Fruit fly (Drosophila melanogaster) whole organism, embryonic: ENCODE data around the gene CG14961.

Experiments
- Asciz ChIP-seq: fragments of 200-800 bp; sonication (Bioruptor generic); optimal IDR thresholded peaks from 2 replicates; lab custom pipeline; 2017; ENCODE audit warnings: missing biosample characterization, mild to moderate bottlenecking, missing genetic modification characterization, missing genetic modification reagents
- Bgb ChIP-seq: fragments of 200-800 bp; sonication (Bioruptor generic); IDR thresholded peaks from 2 replicates; pipeline ENCODE4 v1.3.6; 2022; ENCODE audit warnings: missing biosample characterization, missing genetic modification characterization; ENCODE audit not compliant: partially characterized antibody
- CG10147 ChIP-seq: fragments of 200-800 bp; sonication (Bioruptor generic); optimal IDR thresholded peaks from 2 replicates; lab custom pipeline; 2019; ENCODE audit warnings: missing biosample characterization, mild to moderate bottlenecking, missing genetic modification characterization, moderate library complexity
- CG13296 ChIP-seq: fragments of 200-800 bp; sonication (Bioruptor generic); optimal IDR thresholded peaks from 3 replicates; lab custom pipeline; 2018; ENCODE audit warnings: missing biosample characterization, mild to moderate bottlenecking, missing genetic modification characterization
- CG1529 ChIP-seq: fragments of 200-800 bp; sonication (Bioruptor generic); optimal IDR thresholded peaks from 3 replicates; lab custom pipeline; 2018; ENCODE audit warnings: missing biosample characterization, missing genetic modification characterization
- CG15479 ChIP-seq: fragments of 200-800 bp; sonication (Bioruptor generic); optimal IDR thresholded peaks from 3 replicates; lab custom pipeline; 2019; ENCODE audit warnings: missing biosample characterization, mild to moderate bottlenecking, missing genetic modification characterization, moderate library complexity
- CG15514 ChIP-seq: fragments of 200-800 bp; sonication (Bioruptor generic); optimal IDR thresholded peaks from 3 replicates; lab custom pipeline; 2017; ENCODE audit warnings: missing biosample characterization, missing genetic modification characterization, mild to moderate bottlenecking, moderate library complexity, missing genetic modification reagents
- CG15601 ChIP-seq: fragments of 200-800 bp; sonication (Bioruptor generic); optimal IDR thresholded peaks from 3 replicates; lab custom pipeline; 2019; ENCODE audit warnings: missing biosample characterization, mild to moderate bottlenecking, missing genetic modification characterization, moderate library complexity
- CG18599 ChIP-seq: fragments of 200-800 bp; sonication (Bioruptor generic); optimal IDR thresholded peaks from 3 replicates; lab custom pipeline; 2017; ENCODE audit warnings: missing biosample characterization, missing genetic modification characterization, mild to moderate bottlenecking, moderate library complexity, missing genetic modification reagents
- CG2199 ChIP-seq: fragments of 200-800 bp; sonication (Bioruptor generic); IDR thresholded peaks from 3 replicates; pipeline ENCODE4 v1.3.6; 2022; ENCODE audit warnings: missing biosample characterization, missing genetic modification characterization
- CG2678 ChIP-seq: fragments of 200-800 bp; sonication (Bioruptor generic); optimal IDR thresholded peaks from 3 replicates; lab custom pipeline; 2019; ENCODE audit warnings: missing biosample characterization, mild to moderate bottlenecking, missing genetic modification characterization, moderate library complexity
- CG31224 ChIP-seq: fragments of 200-800 bp; sonication (Bioruptor generic); IDR thresholded peaks from 2 replicates; pipeline ENCODE4 v1.3.6; 2022; ENCODE audit warnings: missing biosample characterization, missing genetic modification characterization
- CG32772 ChIP-seq: fragments of 200-800 bp; sonication (Bioruptor generic); IDR thresholded peaks from 2 replicates; pipeline ENCODE4 v1.3.6; 2022; ENCODE audit warnings: missing biosample characterization, missing genetic modification characterization
- CG34376 ChIP-seq: fragments of 200-800 bp; sonication (Bioruptor generic); optimal IDR thresholded peaks from 2 replicates; lab custom pipeline; 2018; ENCODE audit warnings: missing biosample characterization, mild to moderate bottlenecking, missing genetic modification characterization
- CG5180 ChIP-seq: fragments of 200-800 bp; sonication (Bioruptor generic); optimal IDR thresholded peaks from 3 replicates; lab custom pipeline; 2017; ENCODE audit warnings: missing biosample characterization, missing genetic modification characterization, mild to moderate bottlenecking, moderate library complexity, missing genetic modification reagents
- CG5245 ChIP-seq: fragments of 200-800 bp; sonication (Bioruptor generic); optimal IDR thresholded peaks from 3 replicates; lab custom pipeline; 2016; ENCODE audit warnings: missing biosample characterization, missing genetic modification characterization
- CG6813 ChIP-seq: fragments of 200-800 bp; sonication (Bioruptor generic); optimal IDR thresholded peaks from 2 replicates; lab custom pipeline; 2017; ENCODE audit warnings: missing biosample characterization, missing genetic modification characterization, mild to moderate bottlenecking, moderate library complexity, missing genetic modification reagents
- CG9609 ChIP-seq: fragments of 200-800 bp; sonication (Bioruptor generic); optimal IDR thresholded peaks from 3 replicates; lab custom pipeline; 2016; ENCODE audit warnings: missing biosample characterization, missing genetic modification characterization
- Dref ChIP-seq: fragments of 200-800 bp; sonication (Bioruptor generic); IDR thresholded peaks from 2 replicates; pipeline ENCODE4 v1.3.6; 2022; ENCODE audit warnings: missing biosample characterization, missing genetic modification characterization
- E2f2 ChIP-seq: fragments of 200-800 bp; sonication (Bioruptor generic); IDR thresholded peaks from 2 replicates; pipeline ENCODE4 v1.3.6; 2022; ENCODE audit warnings: missing biosample characterization, missing genetic modification characterization
- Ets97D ChIP-seq: fragments of 200-800 bp; sonication (Bioruptor generic); optimal IDR thresholded peaks from 3 replicates; lab custom pipeline; 2016; ENCODE audit warnings: missing biosample characterization, missing genetic modification characterization
- Fer1 ChIP-seq: fragments of 200-800 bp; sonication (Bioruptor generic); optimal IDR thresholded peaks from 2 replicates; lab custom pipeline; 2017; ENCODE audit warnings: missing biosample characterization, mild to moderate bottlenecking, missing genetic modification characterization
- Fer3 ChIP-seq: fragments of 200-800 bp; sonication (Bioruptor generic); optimal IDR thresholded peaks from 2 replicates; lab custom pipeline; 2018; ENCODE audit warnings: missing biosample characterization, mild to moderate bottlenecking, missing genetic modification characterization, moderate library complexity
- GATAe ChIP-seq: fragments of 200-800 bp; sonication (Bioruptor generic); conservative IDR thresholded peaks from 2 replicates; pipeline ENCODE4 v1.3.6; 2022; ENCODE audit warnings: missing biosample characterization, missing genetic modification characterization
- HHEX ChIP-seq: fragments of 200-800 bp; sonication (Bioruptor generic); optimal IDR thresholded peaks from 3 replicates; lab custom pipeline; 2017; ENCODE audit warnings: missing biosample characterization, mild to moderate bottlenecking, missing genetic modification characterization, missing genetic modification reagents
- Lim3 ChIP-seq: fragments of 200-800 bp; sonication (Bioruptor generic); IDR thresholded peaks from 2 replicates; pipeline ENCODE4 v1.3.6; 2022; ENCODE audit warnings: missing biosample characterization, missing genetic modification characterization
- MBD-R2 ChIP-seq: fragments of 200-800 bp; sonication (Bioruptor generic); IDR thresholded peaks from 2 replicates; pipeline ENCODE4 v1.3.6; 2022; ENCODE audit warnings: missing biosample characterization, missing genetic modification characterization
- Nf-YC ChIP-seq: fragments of 200-800 bp; optimal IDR thresholded peaks from 3 replicates; lab custom pipeline; 2019; ENCODE audit warnings: missing biosample characterization, mild to moderate bottlenecking, missing genetic modification characterization, moderate library complexity
- PHDP ChIP-seq: fragments of 200-800 bp; sonication (Bioruptor generic); optimal IDR thresholded peaks from 3 replicates; lab custom pipeline; 2018; ENCODE audit warnings: missing biosample characterization, mild to moderate bottlenecking, missing genetic modification characterization, moderate library complexity
- Pdp1 ChIP-seq, 2 experiments: fragments of 200-800 bp; sonication (Bioruptor generic); optimal IDR thresholded peaks; 3 replicates each; lab custom pipeline; 2016; ENCODE audit warnings: missing biosample characterization in 2 of 2, missing genetic modification characterization in 2 of 2, mild to moderate bottlenecking in 1 of 2, moderate library complexity in 1 of 2
- Ptx1 ChIP-seq: fragments of 200-800 bp; sonication (Bioruptor generic); IDR thresholded peaks from 2 replicates; pipeline ENCODE4 v1.3.6; 2022; ENCODE audit warnings: missing biosample characterization, missing genetic modification characterization
- Rx ChIP-seq: fragments of 200-800 bp; sonication (Bioruptor generic); IDR thresholded peaks from 2 replicates; pipeline ENCODE4 v1.3.6; 2022; ENCODE audit warnings: missing biosample characterization, missing genetic modification characterization
- Sry-β ChIP-seq: fragments of 200-800 bp; sonication (Bioruptor generic); optimal IDR thresholded peaks from 2 replicates; lab custom pipeline; 2018; ENCODE audit warnings: missing biosample characterization, mild to moderate bottlenecking, missing genetic modification characterization, moderate library complexity
- ase ChIP-seq: fragments of 200-800 bp; sonication (Bioruptor generic); IDR thresholded peaks from 3 replicates; pipeline ENCODE4 v1.3.6; 2022; ENCODE audit warnings: missing biosample characterization, missing genetic modification characterization
- chm ChIP-seq: fragments of 200-800 bp; sonication (Bioruptor generic); IDR thresholded peaks from 2 replicates; pipeline ENCODE4 v1.3.6; 2022; ENCODE audit warnings: missing biosample characterization, missing genetic modification characterization
- exex ChIP-seq: fragments of 200-800 bp; sonication (Bioruptor generic); optimal IDR thresholded peaks from 4 replicates; lab custom pipeline; 2018; ENCODE audit warnings: missing biosample characterization, mild to moderate bottlenecking, missing genetic modification characterization, moderate library complexity
- fru ChIP-seq: fragments of >200 bp; optimal IDR thresholded peaks from 2 replicates; lab custom pipeline; 2017
- gcm2 ChIP-seq: fragments of 200-800 bp; sonication (Bioruptor generic); optimal IDR thresholded peaks from 2 replicates; lab custom pipeline; 2016; ENCODE audit warnings: missing biosample characterization, missing genetic modification characterization
- gem ChIP-seq: fragments of 200-800 bp; sonication (Bioruptor generic); optimal IDR thresholded peaks from 2 replicates; lab custom pipeline; 2019; ENCODE audit warnings: missing biosample characterization, mild to moderate bottlenecking, missing genetic modification characterization, moderate library complexity
- grn ChIP-seq: fragments of 200-800 bp; sonication (Bioruptor generic); optimal IDR thresholded peaks from 3 replicates; lab custom pipeline; 2017; ENCODE audit warnings: missing biosample characterization, missing genetic modification characterization
- gro ChIP-seq: fragments of 200-800 bp; sonication (Bioruptor generic); optimal IDR thresholded peaks from 2 replicates; lab custom pipeline; 2016; ENCODE audit warnings: missing biosample characterization, missing genetic modification characterization
- ind ChIP-seq: fragments of 200-800 bp; sonication (Bioruptor generic); optimal IDR thresholded peaks from 3 replicates; lab custom pipeline; 2016; ENCODE audit warnings: missing biosample characterization, missing genetic modification characterization
- lab ChIP-seq: fragments of 200-800 bp; sonication (Bioruptor generic); optimal IDR thresholded peaks from 3 replicates; lab custom pipeline; 2017; ENCODE audit warnings: missing biosample characterization, missing genetic modification characterization, mild to moderate bottlenecking, moderate library complexity, missing genetic modification reagents
- mirr ChIP-seq: fragments of 200-800 bp; sonication (Bioruptor generic); optimal IDR thresholded peaks from 3 replicates; lab custom pipeline; 2018; ENCODE audit warnings: missing biosample characterization, mild to moderate bottlenecking, missing genetic modification characterization
- pan ChIP-seq, 4 experiments: fragments of >200 bp in 3 of 4; fragments of 200-800 bp in 1 of 4; sonication (Bioruptor generic) in 1 of 4; optimal IDR thresholded peaks in 3 of 4; IDR thresholded peaks in 1 of 4; 2 replicates each; pipeline versions ENCODE4 v1.3.6 to Lab custom; 2017 to 2022; ENCODE audit warnings: missing biosample characterization in 2 of 4, missing genetic modification characterization in 2 of 4, mixed read lengths in 1 of 4
- salm ChIP-seq: fragments of 200-800 bp; sonication (Bioruptor generic); optimal IDR thresholded peaks from 2 replicates; lab custom pipeline; 2018; ENCODE audit warnings: missing biosample characterization, mild to moderate bottlenecking, missing genetic modification characterization
- sd ChIP-seq: fragments of 200-800 bp; sonication (Bioruptor generic); optimal IDR thresholded peaks from 3 replicates; lab custom pipeline; 2018; ENCODE audit warnings: missing biosample characterization, mild to moderate bottlenecking, missing genetic modification characterization, moderate library complexity
- sug ChIP-seq: fragments of 200-800 bp; optimal IDR thresholded peaks from 2 replicates; lab custom pipeline; 2019; ENCODE audit warnings: missing biosample characterization, mild to moderate bottlenecking, missing genetic modification characterization, moderate library complexity
- vnd ChIP-seq: fragments of 200-800 bp; sonication (Bioruptor generic); IDR thresholded peaks from 3 replicates; pipeline ENCODE4 v1.3.6; 2022; ENCODE audit warnings: missing biosample characterization, missing genetic modification characterization; ENCODE audit not compliant: partially characterized antibody
- vvl ChIP-seq: fragments of 200-800 bp; sonication (Bioruptor generic); IDR thresholded peaks from 2 replicates; pipeline ENCODE4 v1.3.6; 2022; ENCODE audit warnings: missing biosample characterization, missing genetic modification characterization
- zen ChIP-seq: fragments of 200-800 bp; sonication (Bioruptor generic); optimal IDR thresholded peaks from 3 replicates; lab custom pipeline; 2018; ENCODE audit warnings: missing biosample characterization, mild to moderate bottlenecking, missing genetic modification characterization, moderate library complexity

CG14961 gene

DNA sequence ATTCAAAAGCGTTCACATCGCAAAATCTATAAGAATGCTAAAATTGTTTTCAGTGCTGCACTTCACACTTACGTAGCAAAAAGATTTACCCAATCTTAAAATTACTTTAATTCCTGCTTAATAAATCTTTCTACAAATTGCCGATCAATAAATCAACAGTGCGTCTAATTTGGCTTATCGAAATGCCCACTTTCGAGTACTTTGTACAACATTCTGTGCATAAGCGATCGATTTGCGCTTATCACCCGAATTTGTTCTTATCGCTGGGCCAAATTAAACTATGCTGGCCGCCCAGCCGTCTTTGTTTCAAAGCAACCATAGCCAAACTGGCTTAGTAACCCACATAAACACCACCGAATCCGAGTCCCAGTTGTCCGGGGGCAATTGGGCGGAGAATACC is 23.3 kb upstream of the CG14961 start:
- TF ChIP-seq Ets97D (GFP tag; lab: Kevin White, UChicago) = no peak
- TF ChIP-seq Rx = no peak
- TF ChIP-seq lab (GFP tag; lab: Kevin White, UChicago) = peak; percentile 40
- TF ChIP-seq CG9609 = no peak
- no peak for TF ChIP-seq ind (GFP tag; lab: Kevin White, UChicago)
- no peak for TF ChIP-seq Dref
- TF ChIP-seq CG34376 (GFP tag; lab: Kevin White, UChicago) = peak; percentile 93
- TF ChIP-seq CG31224 (GFP tag; lab: Robert Waterston, UW) = peak; percentile 58; the same call in 1 of the 2 replicates
- no peak for TF ChIP-seq gro
- no peak for TF ChIP-seq pan (optimal IDR thresholded peaks at IDR 0.05; lab: Kevin White, UChicago)
- TF ChIP-seq pan (GFP tag; optimal IDR thresholded peaks at IDR 0.05 in 1 of 2, IDR thresholded peaks at IDR 0.05 in 1 of 2) = no peak
- 0 out of 2 replicates have a peak, but pooled peaks have one; percentile 18 for TF ChIP-seq chm (GFP tag; lab: Robert Waterston, UW)
- TF ChIP-seq CG15601 (tag; lab: Kevin White, UChicago) = no peak
- TF ChIP-seq CG1529 (GFP tag; lab: Kevin White, UChicago) = no peak
- no peak for TF ChIP-seq CG10147 (GFP tag; lab: Kevin White, UChicago)
- peak; percentile 100 for TF ChIP-seq exex (tag; lab: Kevin White, UChicago)
- peak; percentile 17 for TF ChIP-seq CG15479
- TF ChIP-seq fru (lab: Kevin White, UChicago) = no peak
- TF ChIP-seq Sry-β = no peak
- peak; percentile 8 for TF ChIP-seq CG2678 (tag; lab: Kevin White, UChicago)
- TF ChIP-seq salm = no peak
- peak; percentile 55 for TF ChIP-seq sug (tag; lab: Kevin White, UChicago)
- no peak for TF ChIP-seq gcm2 (GFP tag; lab: Kevin White, UChicago)
- no peak for TF ChIP-seq Nf-YC (tag; lab: Kevin White, UChicago)
- peak; percentile 43 for TF ChIP-seq CG18599 (GFP tag; lab: Kevin White, UChicago)
- TF ChIP-seq mirr (GFP tag; lab: Kevin White, UChicago) = peak; percentile 62
- no peak for TF ChIP-seq gem
- TF ChIP-seq HHEX (GFP tag; lab: Kevin White, UChicago) = peak; percentile 7
- TF ChIP-seq ase (GFP tag; lab: Robert Waterston, UW) = no peak
- TF ChIP-seq PHDP (tag; lab: Kevin White, UChicago) = peak; percentile 11
- TF ChIP-seq Pdp1 (GFP tag; optimal IDR thresholded peaks at IDR 0.05; lab: Kevin White, UChicago) = peak in 1 of 2 experiments; percentile 15
- TF ChIP-seq CG32772 (GFP tag; lab: Robert Waterston, UW) = no peak
- TF ChIP-seq grn = peak; percentile 54
- no peak for TF ChIP-seq CG5245
- no peak for TF ChIP-seq Lim3 (GFP tag; lab: Robert Waterston, UW)
- TF ChIP-seq Asciz (GFP tag; lab: Kevin White, UChicago) = peak; percentile 7
- TF ChIP-seq CG6813 (GFP tag; lab: Kevin White, UChicago) = peak; percentile 1
- TF ChIP-seq vnd (GFP tag; lab: Robert Waterston, UW) = 0 out of 3 replicates have a peak, but pooled peaks have one; percentile 40
- TF ChIP-seq CG13296 (GFP tag; lab: Kevin White, UChicago) = peak; percentile 47
- peak; percentile 23 for TF ChIP-seq CG15514 (GFP tag; lab: Kevin White, UChicago)
- peak; percentile 66 for TF ChIP-seq sd (tag; lab: Kevin White, UChicago)

dm6 chr3L:3307593-3307992 is 22.3 kb upstream of the CG14961 start:
- no peak for TF ChIP-seq CG5180
- 0 out of 2 replicates have a peak, but pooled peaks have one; percentile 6 for TF ChIP-seq E2f2 (GFP tag; lab: Robert Waterston, UW)
- TF ChIP-seq Fer3 (tag; lab: Kevin White, UChicago) = no peak
- TF ChIP-seq GATAe (GFP tag; lab: Robert Waterston, UW) = no peak
- TF ChIP-seq Nf-YC (tag; lab: Kevin White, UChicago) = peak; percentile 27
- TF ChIP-seq Ptx1 (GFP tag; lab: Robert Waterston, UW) = peak; percentile 17; the same call in 1 of the 2 replicates
- peak; percentile 52 for TF ChIP-seq vvl (GFP tag; lab: Robert Waterston, UW)
- TF ChIP-seq MBD-R2 (GFP tag; lab: Robert Waterston, UW) = no peak
- TF ChIP-seq CG2199 (GFP tag; lab: Robert Waterston, UW) = 0 out of 3 replicates have a peak, but pooled peaks have one; percentile 19
- peak; percentile 5 for TF ChIP-seq zen (tag; lab: Kevin White, UChicago)
- peak; percentile 10 for TF ChIP-seq HHEX (GFP tag; lab: Kevin White, UChicago)
- TF ChIP-seq Bgb = 0 out of 2 replicates have a peak, but pooled peaks have one; percentile 12
- no peak for TF ChIP-seq Fer1 (GFP tag; lab: Kevin White, UChicago)
